Fruit fly (Drosophila melanogaster) whole organism, embryonic: Measurements from ENCODE around the gene CG7402.

Experiments
- CG10959 ChIP-seq: fragments of 200-800 bp; sonication (Bioruptor generic); IDR thresholded peaks from 2 replicates; pipeline ENCODE4 v1.3.6; 2022; ENCODE audit warnings: missing biosample characterization, missing genetic modification characterization
- CG12236 ChIP-seq: fragments of 200-800 bp; sonication (Bioruptor generic); optimal IDR thresholded peaks from 2 replicates; lab custom pipeline; 2016; ENCODE audit warnings: missing biosample characterization, missing genetic modification characterization
- CG13624 ChIP-seq: fragments of 200-800 bp; sonication (Bioruptor generic); optimal IDR thresholded peaks from 2 replicates; lab custom pipeline; 2016; ENCODE audit warnings: missing biosample characterization, missing genetic modification characterization
- CG13894 ChIP-seq: fragments of 200-800 bp; sonication (Bioruptor generic); optimal IDR thresholded peaks from 3 replicates; lab custom pipeline; 2018; ENCODE audit warnings: missing biosample characterization, mild to moderate bottlenecking, missing genetic modification characterization, moderate library complexity
- CG14860 ChIP-seq: fragments of 200-800 bp; sonication (Bioruptor generic); IDR thresholded peaks from 3 replicates; pipeline ENCODE4 v1.3.6; 2022; ENCODE audit warnings: missing biosample characterization, missing genetic modification characterization; ENCODE audit not compliant: partially characterized antibody
- CG17359 ChIP-seq: fragments of 200-800 bp; sonication (Bioruptor generic); optimal IDR thresholded peaks from 3 replicates; lab custom pipeline; 2018; ENCODE audit warnings: missing biosample characterization, mild to moderate bottlenecking, missing genetic modification characterization, moderate library complexity
- CG17385 ChIP-seq: fragments of 200-800 bp; sonication (Bioruptor generic); optimal IDR thresholded peaks from 3 replicates; lab custom pipeline; 2018; ENCODE audit warnings: missing biosample characterization, mild to moderate bottlenecking, missing genetic modification characterization
- CG1792 ChIP-seq: fragments of 200-800 bp; sonication (Bioruptor generic); optimal IDR thresholded peaks from 2 replicates; lab custom pipeline; 2016; ENCODE audit warnings: missing biosample characterization, missing genetic modification characterization
- CG18764 ChIP-seq: fragments of 200-800 bp; sonication (Bioruptor generic); optimal IDR thresholded peaks from 3 replicates; lab custom pipeline; 2016; ENCODE audit warnings: missing biosample characterization, missing genetic modification characterization
- CG2116 ChIP-seq: fragments of 200-800 bp; sonication (Bioruptor generic); optimal IDR thresholded peaks from 3 replicates; lab custom pipeline; 2018; ENCODE audit warnings: missing biosample characterization, mild to moderate bottlenecking, missing genetic modification characterization
- CG2199 ChIP-seq: fragments of 200-800 bp; sonication (Bioruptor generic); IDR thresholded peaks from 3 replicates; pipeline ENCODE4 v1.3.6; 2022; ENCODE audit warnings: missing biosample characterization, missing genetic modification characterization
- CG43689 ChIP-seq: fragments of 200-800 bp; sonication (Bioruptor generic); IDR thresholded peaks from 2 replicates; pipeline ENCODE4 v1.3.6; 2022; ENCODE audit warnings: missing biosample characterization, missing genetic modification characterization
- CG4730 ChIP-seq: fragments of 200-800 bp; sonication (Bioruptor generic); IDR thresholded peaks from 2 replicates; pipeline ENCODE4 v1.3.6; 2022; ENCODE audit warnings: missing biosample characterization, missing genetic modification characterization
- CG5245 ChIP-seq: fragments of 200-800 bp; sonication (Bioruptor generic); optimal IDR thresholded peaks from 3 replicates; lab custom pipeline; 2016; ENCODE audit warnings: missing biosample characterization, missing genetic modification characterization
- CG6689 ChIP-seq: fragments of 200-800 bp; sonication (Bioruptor generic); IDR thresholded peaks from 2 replicates; pipeline ENCODE4 v1.3.6; 2022; ENCODE audit warnings: missing biosample characterization, missing genetic modification characterization
- CG6791 ChIP-seq: fragments of 200-800 bp; sonication (Bioruptor generic); IDR thresholded peaks from 3 replicates; pipeline ENCODE4 v1.3.6; 2022; ENCODE audit warnings: missing biosample characterization, missing genetic modification characterization; ENCODE audit not compliant: partially characterized antibody
- CG6854 ChIP-seq: fragments of 200-800 bp; sonication (Bioruptor generic); optimal IDR thresholded peaks from 3 replicates; lab custom pipeline; 2017; ENCODE audit warnings: missing biosample characterization, mild to moderate bottlenecking, missing genetic modification characterization
- CG7357 ChIP-seq: fragments of 200-800 bp; sonication (Bioruptor generic); IDR thresholded peaks from 3 replicates; pipeline ENCODE4 v1.3.6; 2022; ENCODE audit warnings: missing biosample characterization, missing genetic modification characterization
- D19B ChIP-seq: fragments of 200-800 bp; sonication (Bioruptor generic); optimal IDR thresholded peaks from 2 replicates; lab custom pipeline; 2017; ENCODE audit warnings: missing biosample characterization, mild to moderate bottlenecking, missing genetic modification characterization
- Fer2 ChIP-seq: fragments of 200-800 bp; sonication (Bioruptor generic); optimal IDR thresholded peaks from 2 replicates; lab custom pipeline; 2018; ENCODE audit warnings: missing biosample characterization, mild to moderate bottlenecking, missing genetic modification characterization, moderate library complexity
- Hmr ChIP-seq: fragments of 200-800 bp; sonication (Bioruptor generic); optimal IDR thresholded peaks from 3 replicates; lab custom pipeline; 2017; ENCODE audit warnings: mild to moderate bottlenecking, missing biosample characterization, missing genetic modification reagents, missing genetic modification characterization
- Neu2 ChIP-seq: fragments of 200-800 bp; sonication (Bioruptor generic); optimal IDR thresholded peaks from 3 replicates; lab custom pipeline; 2016; ENCODE audit warnings: missing biosample characterization, missing genetic modification characterization, borderline replicate concordance
- Nf-YA ChIP-seq: fragments of 200-800 bp; sonication (Bioruptor generic); IDR thresholded peaks from 2 replicates; pipeline ENCODE4 v1.3.6; 2022; ENCODE audit warnings: missing biosample characterization, missing genetic modification characterization
- Nf-YC ChIP-seq: fragments of 200-800 bp; optimal IDR thresholded peaks from 3 replicates; lab custom pipeline; 2019; ENCODE audit warnings: missing biosample characterization, mild to moderate bottlenecking, missing genetic modification characterization, moderate library complexity
- Ravus ChIP-seq: fragments of 200-800 bp; sonication (Bioruptor generic); IDR thresholded peaks from 2 replicates; pipeline ENCODE4 v1.3.6; 2022; ENCODE audit warnings: missing biosample characterization, missing genetic modification characterization
- ara ChIP-seq: fragments of 200-800 bp; sonication (Bioruptor generic); IDR thresholded peaks from 2 replicates; pipeline ENCODE4 v1.3.6; 2022; ENCODE audit warnings: missing biosample characterization, missing genetic modification characterization
- ato ChIP-seq: fragments of 200-800 bp; sonication (Bioruptor generic); IDR thresholded peaks from 2 replicates; pipeline ENCODE4 v1.3.6; 2022; ENCODE audit warnings: missing biosample characterization, missing genetic modification characterization; ENCODE audit not compliant: partially characterized antibody
- bbx ChIP-seq: fragments of 200-800 bp; sonication (Bioruptor generic); IDR thresholded peaks from 2 replicates; pipeline ENCODE4 v1.3.6; 2022; ENCODE audit warnings: missing biosample characterization, missing genetic modification characterization; ENCODE audit not compliant: partially characterized antibody
- caup ChIP-seq: fragments of 200-800 bp; sonication (Bioruptor generic); optimal IDR thresholded peaks from 3 replicates; lab custom pipeline; 2017; ENCODE audit warnings: missing biosample characterization, mild to moderate bottlenecking, missing genetic modification characterization, moderate library complexity; ENCODE audit not compliant: severe bottlenecking
- ci ChIP-seq: fragments of 200-800 bp; sonication (Bioruptor generic); IDR thresholded peaks from 3 replicates; pipeline ENCODE4 v1.3.6; 2022; ENCODE audit warnings: missing biosample characterization, missing genetic modification characterization
- da ChIP-seq: fragments of 200-800 bp; sonication (Bioruptor generic); optimal IDR thresholded peaks from 2 replicates; lab custom pipeline; 2016; ENCODE audit warnings: missing biosample characterization, missing genetic modification characterization
- dan ChIP-seq: fragments of 200-800 bp; sonication (Bioruptor generic); IDR thresholded peaks from 2 replicates; pipeline ENCODE4 v1.3.6; 2022; ENCODE audit warnings: missing biosample characterization, missing genetic modification characterization
- dati ChIP-seq: fragments of 200-800 bp; sonication (Bioruptor generic); IDR thresholded peaks from 2 replicates; pipeline ENCODE4 v1.3.6; 2022; ENCODE audit warnings: missing biosample characterization, missing genetic modification characterization
- gcm2 ChIP-seq: fragments of 200-800 bp; sonication (Bioruptor generic); optimal IDR thresholded peaks from 2 replicates; lab custom pipeline; 2016; ENCODE audit warnings: missing biosample characterization, missing genetic modification characterization
- gsb-n ChIP-seq: fragments of 200-800 bp; sonication (Bioruptor generic); optimal IDR thresholded peaks from 3 replicates; lab custom pipeline; 2018; ENCODE audit warnings: missing biosample characterization, mild to moderate bottlenecking, missing genetic modification characterization
- gt ChIP-seq: fragments of 200-800 bp; sonication (Bioruptor generic); IDR thresholded peaks from 2 replicates; pipeline ENCODE4 v1.3.6; 2022; ENCODE audit warnings: missing biosample characterization, missing genetic modification characterization
- inv ChIP-seq: fragments of 200-800 bp; sonication (Bioruptor generic); IDR thresholded peaks from 2 replicates; pipeline ENCODE4 v1.3.6; 2022; ENCODE audit warnings: missing biosample characterization, missing genetic modification characterization; ENCODE audit not compliant: partially characterized antibody
- lmd ChIP-seq: fragments of 200-800 bp; sonication (Bioruptor generic); IDR thresholded peaks from 2 replicates; pipeline ENCODE4 v1.3.6; 2022; ENCODE audit warnings: missing biosample characterization, missing genetic modification characterization
- lov ChIP-seq, 2 experiments: fragments of 200-800 bp in 1 of 2; fragments of >200 bp in 1 of 2; sonication (Bioruptor generic) in 1 of 2; IDR thresholded peaks in 1 of 2; optimal IDR thresholded peaks in 1 of 2; 2 replicates in 1 of 2; 3 replicates in 1 of 2; pipeline versions ENCODE4 v1.3.6 to Lab custom; 2017 to 2022; ENCODE audit warnings: missing biosample characterization in 1 of 2, missing genetic modification characterization in 1 of 2
- luna ChIP-seq: fragments of 200-800 bp; sonication (Bioruptor generic); optimal IDR thresholded peaks from 2 replicates; lab custom pipeline; 2016; ENCODE audit warnings: missing biosample characterization, missing genetic modification characterization
- oc ChIP-seq: fragments of 200-800 bp; sonication (Bioruptor generic); optimal IDR thresholded peaks from 2 replicates; lab custom pipeline; 2018; ENCODE audit warnings: missing biosample characterization, mild to moderate bottlenecking, missing genetic modification characterization, moderate library complexity
- onecut ChIP-seq: fragments of 200-800 bp; sonication (Bioruptor generic); IDR thresholded peaks from 2 replicates; pipeline ENCODE4 v1.3.6; 2022; ENCODE audit warnings: missing biosample characterization, missing genetic modification characterization
- pita ChIP-seq: fragments of 200-800 bp; sonication (Bioruptor generic); optimal IDR thresholded peaks from 2 replicates; lab custom pipeline; 2017; ENCODE audit warnings: missing biosample characterization, mild to moderate bottlenecking, missing genetic modification characterization
- sima ChIP-seq: fragments of 200-800 bp; sonication (Bioruptor generic); optimal IDR thresholded peaks from 2 replicates; lab custom pipeline; 2016; ENCODE audit warnings: missing biosample characterization, missing genetic modification characterization
- toy ChIP-seq: fragments of 200-800 bp; sonication (Bioruptor generic); IDR thresholded peaks from 2 replicates; pipeline ENCODE4 v1.3.6; 2022; ENCODE audit warnings: missing biosample characterization, missing genetic modification characterization
- unpg ChIP-seq: fragments of 200-800 bp; sonication (Bioruptor generic); optimal IDR thresholded peaks from 3 replicates; lab custom pipeline; 2018; ENCODE audit warnings: missing biosample characterization, mild to moderate bottlenecking, missing genetic modification characterization, moderate library complexity
- vnd ChIP-seq: fragments of 200-800 bp; sonication (Bioruptor generic); IDR thresholded peaks from 3 replicates; pipeline ENCODE4 v1.3.6; 2022; ENCODE audit warnings: missing biosample characterization, missing genetic modification characterization; ENCODE audit not compliant: partially characterized antibody
- yki ChIP-seq: fragments of >200 bp; optimal IDR thresholded peaks from 3 replicates; lab custom pipeline; 2018
- zen2 ChIP-seq: fragments of 200-800 bp; sonication (Bioruptor generic); IDR thresholded peaks from 3 replicates; pipeline ENCODE4 v1.3.6; 2022; ENCODE audit warnings: missing biosample characterization, missing genetic modification characterization; ENCODE audit not compliant: partially characterized antibody
- zf30C ChIP-seq: fragments of 200-800 bp; sonication (Bioruptor generic); optimal IDR thresholded peaks from 3 replicates; lab custom pipeline; 2018; ENCODE audit warnings: missing biosample characterization, mild to moderate bottlenecking, missing genetic modification characterization

Gene CG7402

dm6 chr3L:17907609-17908160 lies 20.2 kb downstream of the CG7402 start, which contains the start of the genes Prestin and Wdr92 (continued):
- TF ChIP-seq luna: no peak
- TF ChIP-seq da (GFP tag; lab: Kevin White, UChicago): no peak
- no peak for TF ChIP-seq toy (GFP tag; lab: Robert Waterston, UW)
- TF ChIP-seq dan (GFP tag; lab: Robert Waterston, UW): no peak
- no peak for TF ChIP-seq lmd (GFP tag; lab: Robert Waterston, UW)
- no peak for TF ChIP-seq sima (GFP tag; lab: Kevin White, UChicago)
- TF ChIP-seq ato (GFP tag; lab: Robert Waterston, UW): peak; percentile 52; the same call in 1 of the 2 replicates
- TF ChIP-seq CG17359 (tag; lab: Kevin White, UChicago): peak; percentile 28
- no peak for TF ChIP-seq lov (optimal IDR thresholded peaks at IDR 0.05; lab: Kevin White, UChicago)
- no peak for TF ChIP-seq lov (GFP tag; IDR thresholded peaks at IDR 0.05; lab: Robert Waterston, UW)
- peak; percentile 56 for TF ChIP-seq Hmr
- peak; percentile 75 for TF ChIP-seq vnd (GFP tag; lab: Robert Waterston, UW)
- no peak for TF ChIP-seq CG7357 (GFP tag; lab: Robert Waterston, UW)
- peak; percentile 75 for TF ChIP-seq CG14860 (GFP tag; lab: Robert Waterston, UW)
- peak; percentile 60 for TF ChIP-seq Nf-YC (tag; lab: Kevin White, UChicago)
- peak; percentile 83 for TF ChIP-seq bbx
- TF ChIP-seq dati: no peak
- TF ChIP-seq yki (lab: Kevin White, UChicago): no peak
- no peak for TF ChIP-seq CG18764 (GFP tag; lab: Kevin White, UChicago)
- peak; percentile 69; the same call in 2 of the 3 replicates for TF ChIP-seq ci
- TF ChIP-seq onecut (GFP tag; lab: Robert Waterston, UW): no peak
- peak; percentile 73; the same call in 2 of the 3 replicates for TF ChIP-seq CG6791 (GFP tag; lab: Robert Waterston, UW)
- TF ChIP-seq Neu2 (GFP tag; lab: Kevin White, UChicago): no peak
- no peak for TF ChIP-seq D19B (GFP tag; lab: Kevin White, UChicago)
- TF ChIP-seq CG13894 (tag; lab: Kevin White, UChicago): peak; percentile 63
- no peak for TF ChIP-seq CG4730 (GFP tag; lab: Robert Waterston, UW)
- no peak for TF ChIP-seq Fer2
- peak; percentile 94 for TF ChIP-seq CG17385 (GFP tag; lab: Kevin White, UChicago)
- TF ChIP-seq CG5245 (GFP tag; lab: Kevin White, UChicago): no peak
- TF ChIP-seq CG13624 (GFP tag; lab: Kevin White, UChicago): peak; percentile 33
- TF ChIP-seq zen2 (GFP tag; lab: Robert Waterston, UW): no peak; the same call in 1 of the 3 replicates
- no peak for TF ChIP-seq zf30C (GFP tag; lab: Kevin White, UChicago)
- no peak for TF ChIP-seq ara (GFP tag; lab: Robert Waterston, UW)
- TF ChIP-seq gt (GFP tag; lab: Robert Waterston, UW): no peak
- 0 out of 3 replicates have a peak, but pooled peaks have one; percentile 43 for TF ChIP-seq CG2199 (GFP tag; lab: Robert Waterston, UW)
- no peak for TF ChIP-seq CG43689 (GFP tag; lab: Robert Waterston, UW)
- no peak; the same call in 1 of the 2 replicates for TF ChIP-seq Nf-YA (GFP tag; lab: Robert Waterston, UW)
- TF ChIP-seq CG2116 (GFP tag; lab: Kevin White, UChicago): peak; percentile 48
- no peak for TF ChIP-seq pita
- peak; percentile 67 for TF ChIP-seq caup
- peak; percentile 51 for TF ChIP-seq CG6854 (GFP tag; lab: Kevin White, UChicago)
- TF ChIP-seq unpg (GFP tag; lab: Kevin White, UChicago): peak; percentile 8
- no peak for TF ChIP-seq gcm2 (GFP tag; lab: Kevin White, UChicago)
- peak; percentile 38 for TF ChIP-seq gsb-n (tag; lab: Kevin White, UChicago)
- peak; percentile 76 for TF ChIP-seq inv (GFP tag; lab: Robert Waterston, UW)
- TF ChIP-seq CG6689 (GFP tag; lab: Robert Waterston, UW): no peak
- no peak for TF ChIP-seq CG12236 (GFP tag; lab: Kevin White, UChicago)
- no peak for TF ChIP-seq Ravus
- no peak for TF ChIP-seq CG1792 (GFP tag; lab: Kevin White, UChicago)
- no peak for TF ChIP-seq oc
- no peak for TF ChIP-seq CG10959 (GFP tag; lab: Robert Waterston, UW)
